Fruit fly (Drosophila melanogaster) whole organism, embryonic: ENCODE data around the gene CG10413.

Source experiments
- Abd-B ChIP-seq: fragments of 200-800 bp; sonication (Bioruptor generic); optimal IDR thresholded peaks from 2 replicates; lab custom pipeline; 2018; ENCODE audit warnings: missing biosample characterization, mild to moderate bottlenecking, missing genetic modification characterization, moderate library complexity
- Adf1 ChIP-seq: fragments of 200-800 bp; sonication (Bioruptor generic); IDR thresholded peaks from 2 replicates; pipeline ENCODE4 v1.3.6; 2022; ENCODE audit warnings: missing biosample characterization, missing genetic modification characterization
- Atf-2 ChIP-seq: fragments of 200-800 bp; sonication (Bioruptor generic); optimal IDR thresholded peaks from 2 replicates; lab custom pipeline; 2016; ENCODE audit warnings: missing biosample characterization, missing genetic modification characterization
- B-H2 ChIP-seq: fragments of 200-800 bp; sonication (Bioruptor generic); optimal IDR thresholded peaks from 2 replicates; lab custom pipeline; 2018; ENCODE audit warnings: missing biosample characterization, mild to moderate bottlenecking, missing genetic modification characterization
- CG11247 ChIP-seq: fragments of 200-800 bp; sonication (Bioruptor generic); IDR thresholded peaks from 2 replicates; pipeline ENCODE4 v1.3.6; 2022; ENCODE audit warnings: missing biosample characterization, missing genetic modification characterization
- CG13287 ChIP-seq: fragments of 200-800 bp; sonication (Bioruptor generic); IDR thresholded peaks from 2 replicates; pipeline ENCODE4 v1.3.6; 2022; ENCODE audit warnings: missing biosample characterization, missing genetic modification characterization; ENCODE audit not compliant: partially characterized antibody
- CG13775 ChIP-seq: fragments of 200-800 bp; sonication (Bioruptor generic); optimal IDR thresholded peaks from 3 replicates; lab custom pipeline; 2017; ENCODE audit warnings: missing biosample characterization, mild to moderate bottlenecking, missing genetic modification characterization
- CG13894 ChIP-seq: fragments of 200-800 bp; sonication (Bioruptor generic); optimal IDR thresholded peaks from 3 replicates; lab custom pipeline; 2018; ENCODE audit warnings: missing biosample characterization, mild to moderate bottlenecking, missing genetic modification characterization, moderate library complexity
- CG14710 ChIP-seq: fragments of 200-800 bp; sonication (Bioruptor generic); optimal IDR thresholded peaks from 3 replicates; lab custom pipeline; 2019; ENCODE audit warnings: missing biosample characterization, mild to moderate bottlenecking, missing genetic modification characterization, moderate library complexity
- CG15269 ChIP-seq: fragments of 200-800 bp; sonication (Bioruptor generic); optimal IDR thresholded peaks from 2 replicates; lab custom pipeline; 2018; ENCODE audit warnings: missing biosample characterization, mild to moderate bottlenecking, missing genetic modification characterization, moderate library complexity
- CG15601 ChIP-seq: fragments of 200-800 bp; sonication (Bioruptor generic); optimal IDR thresholded peaks from 3 replicates; lab custom pipeline; 2019; ENCODE audit warnings: missing biosample characterization, mild to moderate bottlenecking, missing genetic modification characterization, moderate library complexity
- CG2889 ChIP-seq: fragments of 200-800 bp; sonication (Bioruptor generic); IDR thresholded peaks from 3 replicates; pipeline ENCODE4 v1.3.6; 2022; ENCODE audit warnings: missing biosample characterization, missing genetic modification characterization
- CG30403 ChIP-seq: fragments of 200-800 bp; sonication (Bioruptor generic); optimal IDR thresholded peaks from 3 replicates; lab custom pipeline; 2016; ENCODE audit warnings: missing biosample characterization, missing genetic modification characterization
- CG30431 ChIP-seq: fragments of 200-800 bp; sonication (Bioruptor generic); optimal IDR thresholded peaks from 2 replicates; lab custom pipeline; 2017; ENCODE audit warnings: missing biosample characterization, missing genetic modification characterization
- CG3163 ChIP-seq: fragments of 200-800 bp; sonication (Bioruptor generic); optimal IDR thresholded peaks from 3 replicates; lab custom pipeline; 2016; ENCODE audit warnings: missing biosample characterization, missing genetic modification characterization
- CG34224 ChIP-seq: fragments of 200-800 bp; sonication (Bioruptor generic); IDR thresholded peaks from 3 replicates; pipeline ENCODE4 v1.3.6; 2022; ENCODE audit warnings: missing biosample characterization, missing genetic modification characterization; ENCODE audit not compliant: partially characterized antibody
- CG3995 ChIP-seq: fragments of 200-800 bp; sonication (Bioruptor generic); optimal IDR thresholded peaks from 3 replicates; lab custom pipeline; 2016; ENCODE audit warnings: missing biosample characterization, missing genetic modification characterization
- CG4328 ChIP-seq: fragments of 200-800 bp; sonication (Bioruptor generic); optimal IDR thresholded peaks from 3 replicates; lab custom pipeline; 2017; ENCODE audit warnings: missing biosample characterization, missing genetic modification reagents, missing genetic modification characterization
- CG4424 ChIP-seq: fragments of 200-800 bp; sonication (Bioruptor generic); optimal IDR thresholded peaks from 3 replicates; lab custom pipeline; 2016; ENCODE audit warnings: missing biosample characterization, missing genetic modification characterization
- CG6254 ChIP-seq: fragments of 200-800 bp; sonication (Bioruptor generic); optimal IDR thresholded peaks from 3 replicates; lab custom pipeline; 2017; ENCODE audit warnings: mild to moderate bottlenecking, missing biosample characterization, missing genetic modification reagents, missing genetic modification characterization
- CG7372 ChIP-seq: fragments of 200-800 bp; sonication (Bioruptor generic); IDR thresholded peaks from 2 replicates; pipeline ENCODE4 v1.3.6; 2022; ENCODE audit warnings: missing biosample characterization, missing genetic modification characterization
- CG7786 ChIP-seq: fragments of 200-800 bp; sonication (Bioruptor generic); optimal IDR thresholded peaks from 2 replicates; lab custom pipeline; 2016; ENCODE audit warnings: missing biosample characterization, missing genetic modification characterization
- CG9609 ChIP-seq: fragments of 200-800 bp; sonication (Bioruptor generic); optimal IDR thresholded peaks from 3 replicates; lab custom pipeline; 2016; ENCODE audit warnings: missing biosample characterization, missing genetic modification characterization
- D19B ChIP-seq: fragments of 200-800 bp; sonication (Bioruptor generic); optimal IDR thresholded peaks from 2 replicates; lab custom pipeline; 2017; ENCODE audit warnings: missing biosample characterization, mild to moderate bottlenecking, missing genetic modification characterization
- GATAe ChIP-seq: fragments of 200-800 bp; sonication (Bioruptor generic); conservative IDR thresholded peaks from 2 replicates; pipeline ENCODE4 v1.3.6; 2022; ENCODE audit warnings: missing biosample characterization, missing genetic modification characterization
- Gug ChIP-seq: fragments of 200-800 bp; sonication (Bioruptor generic); IDR thresholded peaks from 4 replicates; pipeline ENCODE4 v1.3.6; 2022; ENCODE audit warnings: missing biosample characterization, missing genetic modification characterization
- H2.0 ChIP-seq: fragments of 200-800 bp; sonication (Bioruptor generic); IDR thresholded peaks from 2 replicates; pipeline ENCODE4 v1.3.6; 2022; ENCODE audit warnings: missing biosample characterization, missing genetic modification characterization
- Hand ChIP-seq: fragments of 200-800 bp; sonication (Bioruptor generic); optimal IDR thresholded peaks from 2 replicates; lab custom pipeline; 2017; ENCODE audit warnings: mild to moderate bottlenecking, missing biosample characterization, missing genetic modification reagents, missing genetic modification characterization
- Mes4 ChIP-seq: fragments of 200-800 bp; sonication (Bioruptor generic); optimal IDR thresholded peaks from 2 replicates; lab custom pipeline; 2016; ENCODE audit warnings: missing biosample characterization, missing genetic modification characterization
- Neu2 ChIP-seq: fragments of 200-800 bp; sonication (Bioruptor generic); optimal IDR thresholded peaks from 3 replicates; lab custom pipeline; 2016; ENCODE audit warnings: missing biosample characterization, missing genetic modification characterization, borderline replicate concordance
- Rfx ChIP-seq: fragments of 200-800 bp; sonication (Bioruptor generic); IDR thresholded peaks from 2 replicates; pipeline ENCODE4 v1.3.6; 2022; ENCODE audit warnings: missing biosample characterization, missing genetic modification characterization
- Rx ChIP-seq: fragments of 200-800 bp; sonication (Bioruptor generic); IDR thresholded peaks from 2 replicates; pipeline ENCODE4 v1.3.6; 2022; ENCODE audit warnings: missing biosample characterization, missing genetic modification characterization
- TFAM ChIP-seq: fragments of 200-800 bp; sonication (Bioruptor generic); optimal IDR thresholded peaks from 2 replicates; lab custom pipeline; 2017; ENCODE audit warnings: missing biosample characterization, missing genetic modification characterization, inconsistent platforms
- aop ChIP-seq: fragments of 200-800 bp; sonication (Bioruptor generic); IDR thresholded peaks from 2 replicates; pipeline ENCODE4 v1.3.6; 2022; ENCODE audit warnings: missing biosample characterization, missing genetic modification characterization
- ash1 ChIP-seq: fragments of 200-800 bp; sonication (Bioruptor generic); optimal IDR thresholded peaks from 2 replicates; lab custom pipeline; 2018; ENCODE audit warnings: missing biosample characterization, mild to moderate bottlenecking, missing genetic modification characterization
- bsh ChIP-seq, 2 experiments: fragments of 200-800 bp; sonication (Bioruptor generic); optimal IDR thresholded peaks; 2 replicates each; lab custom pipeline; 2017 to 2018; ENCODE audit warnings: mild to moderate bottlenecking in 2 of 2, missing biosample characterization in 2 of 2, missing genetic modification characterization in 2 of 2, moderate library complexity in 1 of 2
- btn ChIP-seq: fragments of 200-800 bp; sonication (Bioruptor generic); optimal IDR thresholded peaks from 2 replicates; lab custom pipeline; 2016; ENCODE audit warnings: missing biosample characterization, missing genetic modification characterization
- chif ChIP-seq, 2 experiments: fragments of 200-800 bp; sonication (Bioruptor generic); optimal IDR thresholded peaks; 3 replicates each; lab custom pipeline; 2016; ENCODE audit warnings: missing biosample characterization in 2 of 2, missing genetic modification characterization in 2 of 2
- hb ChIP-seq: fragments of 200-800 bp; sonication (Bioruptor generic); IDR thresholded peaks from 3 replicates; pipeline ENCODE4 v1.3.6; 2022; ENCODE audit warnings: missing biosample characterization, missing genetic modification characterization; ENCODE audit not compliant: partially characterized antibody
- nau ChIP-seq: fragments of 200-800 bp; sonication (Bioruptor generic); optimal IDR thresholded peaks from 3 replicates; lab custom pipeline; 2017; ENCODE audit warnings: missing biosample characterization, mild to moderate bottlenecking, missing genetic modification characterization, missing genetic modification reagents
- phol ChIP-seq: fragments of 200-800 bp; sonication (Bioruptor generic); optimal IDR thresholded peaks from 3 replicates; lab custom pipeline; 2018; ENCODE audit warnings: missing biosample characterization, mild to moderate bottlenecking, missing genetic modification characterization, moderate library complexity
- tgo ChIP-seq: fragments of 200-800 bp; sonication (Bioruptor generic); IDR thresholded peaks from 3 replicates; pipeline ENCODE4 v1.3.6; 2022; ENCODE audit warnings: missing biosample characterization, missing genetic modification characterization
- tin ChIP-seq: fragments of 200-800 bp; sonication (Bioruptor generic); optimal IDR thresholded peaks from 3 replicates; lab custom pipeline; 2016; ENCODE audit warnings: missing biosample characterization, missing genetic modification characterization
- tx ChIP-seq: fragments of 200-800 bp; sonication (Bioruptor generic); optimal IDR thresholded peaks from 2 replicates; lab custom pipeline; 2016; ENCODE audit warnings: missing biosample characterization, missing genetic modification characterization
- unc-4 ChIP-seq: fragments of 200-800 bp; sonication (Bioruptor generic); IDR thresholded peaks from 2 replicates; pipeline ENCODE4 v1.3.6; 2022; ENCODE audit warnings: missing biosample characterization, missing genetic modification characterization; ENCODE audit not compliant: partially characterized antibody
- vfl ChIP-seq: fragments of 200-800 bp; sonication (Bioruptor generic); optimal IDR thresholded peaks from 2 replicates; lab custom pipeline; 2016; ENCODE audit warnings: missing biosample characterization, missing genetic modification characterization
- vnd ChIP-seq: fragments of 200-800 bp; sonication (Bioruptor generic); IDR thresholded peaks from 3 replicates; pipeline ENCODE4 v1.3.6; 2022; ENCODE audit warnings: missing biosample characterization, missing genetic modification characterization; ENCODE audit not compliant: partially characterized antibody
- wek ChIP-seq: fragments of 200-800 bp; sonication (Bioruptor generic); optimal IDR thresholded peaks from 3 replicates; lab custom pipeline; 2018; ENCODE audit warnings: missing biosample characterization, mild to moderate bottlenecking, missing genetic modification characterization, moderate library complexity
- yki ChIP-seq: fragments of >200 bp; optimal IDR thresholded peaks from 3 replicates; lab custom pipeline; 2018

Gene CG10413

dm6 chr2L:18590100-18590941, 14.7 kb downstream of the CG10413 start, which contains the start of the genes Pde11 and CG15160 (continued):
- TF ChIP-seq aop (GFP tag; lab: Robert Waterston, UW) (no peak), CG3163 (peak; percentile 9), CG14710 (peak; percentile 74), nau (GFP tag; lab: Kevin White, UChicago) (no peak), H2.0 (GFP tag; lab: Robert Waterston, UW) (no peak), Mes4 (GFP tag; lab: Kevin White, UChicago) (no peak), CG30403 (peak; percentile 40), CG6254 (GFP tag; lab: Kevin White, UChicago) (no peak), Neu2 (GFP tag; lab: Kevin White, UChicago) (no peak), Rx (GFP tag; lab: Robert Waterston, UW) (no peak), vfl (GFP tag; lab: Kevin White, UChicago) (peak; percentile 50), Abd-B (peak; percentile 34), CG34224 (GFP tag; lab: Robert Waterston, UW) (peak; percentile 94), CG13894 (tag; lab: Kevin White, UChicago) (no peak), GATAe (no peak), CG15269 (no peak), CG30431 (no peak), CG9609 (GFP tag; lab: Kevin White, UChicago) (no peak), CG2889 (GFP tag; lab: Robert Waterston, UW) (no peak), phol (tag; lab: Kevin White, UChicago) (peak; percentile 68), Rfx (GFP tag; lab: Robert Waterston, UW) (peak; percentile 72), CG3995 (GFP tag; lab: Kevin White, UChicago) (peak; percentile 8), ash1 (GFP tag; lab: Kevin White, UChicago) (no peak), chif (GFP tag; optimal IDR thresholded peaks at IDR 0.05; lab: Kevin White, UChicago) (no peak), bsh (GFP tag; optimal IDR thresholded peaks at IDR 0.05; lab: Kevin White, UChicago) (no peak), Atf-2 (GFP tag; lab: Kevin White, UChicago) (no peak), CG4424 (GFP tag; lab: Kevin White, UChicago) (peak; percentile 50), B-H2 (GFP tag; lab: Kevin White, UChicago) (no peak), btn (no peak), CG7786 (peak; percentile 28), Gug (GFP tag; lab: Robert Waterston, UW) (peak; percentile 83; the same call in 2 of the 4 replicates), tx (no peak), CG11247 (GFP tag; lab: Robert Waterston, UW) (no peak), yki (lab: Kevin White, UChicago) (no peak), Hand (GFP tag; lab: Kevin White, UChicago) (no peak), TFAM (GFP tag; lab: Kevin White, UChicago) (no peak), D19B (GFP tag; lab: Kevin White, UChicago) (no peak), vnd (GFP tag; lab: Robert Waterston, UW) (peak; percentile 100), CG7372 (GFP tag; lab: Robert Waterston, UW) (no peak), hb (GFP tag; lab: Robert Waterston, UW) (peak; percentile 100), CG15601 (peak; percentile 35), wek (no peak), tgo (no peak), tin (GFP tag; lab: Kevin White, UChicago) (peak; percentile 1), CG13287 (GFP tag; lab: Robert Waterston, UW) (peak; percentile 99), CG13775 (peak; percentile 44), unc-4 (GFP tag; lab: Robert Waterston, UW) (peak; percentile 97), CG4328 (GFP tag; lab: Kevin White, UChicago) (no peak), Adf1 (no peak)
